Fruit fly (Drosophila melanogaster) whole organism, wandering third instar larva: Measurements from ENCODE around the gene comm3.

ENCODE experiments used
- Dif ChIP-seq: fragments of 200-275, 200-300 bp; sonication (Bioruptor generic); optimal IDR thresholded peaks from 2 replicates; lab custom pipeline; 2018; ENCODE audit warnings: missing biosample characterization, missing genetic modification characterization; ENCODE audit not compliant: partially characterized antibody
- GATAd ChIP-seq: sonication (Bioruptor generic); optimal IDR thresholded peaks from 2 replicates; lab custom pipeline; 2016; ENCODE audit warnings: missing biosample characterization, missing genetic modification characterization
- HLH106 ChIP-seq: fragments of 200-800 bp; optimal IDR thresholded peaks from 3 replicates; lab custom pipeline; 2019; ENCODE audit warnings: missing biosample characterization, mild to moderate bottlenecking, missing genetic modification characterization, moderate library complexity
- Myc ChIP-seq: fragments of >200 bp; optimal IDR thresholded peaks from 2 replicates; lab custom pipeline; 2017
- OdsH ChIP-seq: fragments of 200-800 bp; sonication (Bioruptor generic); optimal IDR thresholded peaks from 2 replicates; lab custom pipeline; 2016; ENCODE audit warnings: missing biosample characterization, mild to moderate bottlenecking, missing genetic modification characterization
- Rel ChIP-seq, 2 experiments: fragments of 200-800 bp; sonication (Bioruptor generic) in 1 of 2; optimal IDR thresholded peaks; 2 replicates in 1 of 2; 3 replicates in 1 of 2; lab custom pipeline; 2016 to 2019; ENCODE audit warnings: mild to moderate bottlenecking in 2 of 2, missing biosample characterization in 2 of 2, missing genetic modification characterization in 2 of 2, moderate library complexity in 1 of 2
- br ChIP-seq: fragments of 200-800 bp; sonication (Bioruptor generic); optimal IDR thresholded peaks from 2 replicates; lab custom pipeline; 2016; ENCODE audit warnings: missing biosample characterization, missing genetic modification characterization
- h ChIP-seq: fragments of 200-800 bp; sonication (Bioruptor generic); optimal IDR thresholded peaks from 3 replicates; lab custom pipeline; 2016; ENCODE audit warnings: missing biosample characterization, mild to moderate bottlenecking, missing genetic modification characterization
- psq ChIP-seq: fragments of 200-800 bp; sonication (Bioruptor generic); optimal IDR thresholded peaks from 3 replicates; lab custom pipeline; 2017; ENCODE audit warnings: missing biosample characterization, mild to moderate bottlenecking, missing genetic modification characterization, moderate library complexity
- sage ChIP-seq: fragments of 200-800 bp; sonication (Bioruptor generic); optimal IDR thresholded peaks from 2 replicates; lab custom pipeline; 2016; ENCODE audit warnings: missing biosample characterization, mild to moderate bottlenecking, missing genetic modification characterization
- usp ChIP-seq: fragments of >200 bp; optimal IDR thresholded peaks from 2 replicates; lab custom pipeline; 2017; ENCODE audit warnings: missing biosample characterization, missing genetic modification characterization

DNA sequence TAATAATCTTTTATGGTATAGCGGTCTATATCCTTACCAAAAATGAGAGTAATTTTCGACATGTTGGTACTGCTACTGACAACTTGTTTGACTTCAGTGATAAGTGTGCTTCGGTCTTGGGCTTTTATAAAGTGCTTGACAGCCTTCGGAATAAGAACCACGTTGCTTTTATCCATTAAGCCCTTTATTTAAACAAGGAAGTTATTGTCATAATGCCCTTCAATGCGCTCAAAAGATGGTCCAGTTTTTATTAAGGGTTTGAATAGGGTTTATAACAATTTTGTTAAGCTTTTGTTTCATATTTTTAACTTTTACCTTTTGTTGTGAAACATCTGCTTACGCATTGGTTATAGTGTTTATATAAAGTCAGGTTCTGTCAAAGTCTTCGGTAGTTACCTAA is 4.6 kb upstream of the comm3 start, which contains the start of the genes Eig71Ec and Eig71Ed:
- TF ChIP-seq HLH106 (no peak), Dif (GFP tag; lab: Kevin White, UChicago) (no peak), br (GFP tag; lab: Kevin White, UChicago) (no peak), OdsH (GFP tag; lab: Kevin White, UChicago) (no peak), usp (GFP tag; lab: Kevin White, UChicago) (no peak), GATAd (GFP tag; lab: Kevin White, UChicago) (no peak), psq (GFP tag; lab: Kevin White, UChicago) (no peak), Myc (lab: Kevin White, UChicago) (no peak), h (GFP tag; lab: Kevin White, UChicago) (no peak), sage (GFP tag; lab: Kevin White, UChicago) (no peak), Rel (GFP tag; optimal IDR thresholded peaks at IDR 0.05; lab: Kevin White, UChicago) (no peak), Rel (tag; optimal IDR thresholded peaks at IDR 0.05; lab: Kevin White, UChicago) (no peak)
